Fruit fly (Drosophila melanogaster): ENCODE results near the gene CG33939.

dm6 chrX:19215215-19215614, 40.5 kb upstream of the CG33939 start, which contains the start of gene Muc18B:
- TF ChIP-seq usp (GFP tag; optimal IDR thresholded peaks at IDR 0.05) (no peak), psq (optimal IDR thresholded peaks at IDR 0.05) (no peak), Dll (optimal IDR thresholded peaks at IDR 0.05) (no peak), CG8478 (optimal IDR thresholded peaks at IDR 0.05) (no peak), EcR (GFP tag; optimal IDR thresholded peaks at IDR 0.05) (no peak), pan (optimal IDR thresholded peaks at IDR 0.05) (no peak)

Data from whole organism.